Fruit fly (Drosophila melanogaster): Measurements from ENCODE around the gene Wdr24.

Gene Wdr24

DNA sequence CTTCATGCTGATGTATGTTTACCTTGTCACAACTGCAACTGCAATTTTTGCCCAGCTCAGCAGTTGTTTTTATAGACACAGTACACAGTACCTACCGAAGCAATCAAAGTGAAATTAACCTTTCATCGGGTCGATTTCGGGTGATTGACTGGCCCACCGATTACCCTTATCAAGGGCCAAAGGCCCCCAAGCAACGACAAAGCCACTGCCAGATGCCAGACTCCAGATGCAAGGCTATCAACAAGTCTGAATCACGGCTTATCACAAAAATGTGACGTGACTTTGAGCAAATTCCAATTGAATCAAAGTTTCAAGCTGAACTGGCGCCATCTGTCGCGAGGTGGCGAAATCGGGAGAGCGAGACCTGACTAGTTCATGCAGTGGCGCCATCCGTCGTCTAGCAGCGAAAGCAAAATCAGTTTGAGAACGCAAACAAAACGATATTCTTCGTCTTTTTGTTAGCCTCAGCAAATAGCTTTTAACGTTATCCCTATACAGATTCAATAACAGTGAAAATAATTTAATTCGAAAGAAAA is 28.0 kb downstream of the Wdr24 start, which contains the start of gene Obp99b (continued):
- TF ChIP-seq emc (GFP tag; optimal IDR thresholded peaks at IDR 0.05) (no peak), CG15073 (GFP tag; optimal IDR thresholded peaks at IDR 0.05) (no peak), D19A (tag; optimal IDR thresholded peaks at IDR 0.05) (peak; percentile 39), Bgb (GFP tag; IDR thresholded peaks at IDR 0.05; ENCODE audit: partially characterized antibody) (no peak), Nf-YC (tag; optimal IDR thresholded peaks at IDR 0.05) (peak; percentile 25), Xrp1 (GFP tag; IDR thresholded peaks at IDR 0.05) (peak; percentile 73), caup (GFP tag; optimal IDR thresholded peaks at IDR 0.05; ENCODE audit: severe bottlenecking) (peak; percentile 85), CG7556 (GFP tag; optimal IDR thresholded peaks at IDR 0.05) (no peak), klu (GFP tag; IDR thresholded peaks at IDR 0.05) (no peak), CG4707 (GFP tag; optimal IDR thresholded peaks at IDR 0.05) (peak; percentile 82), az2 (GFP tag; optimal IDR thresholded peaks at IDR 0.05) (peak; percentile 85), chn (GFP tag; optimal IDR thresholded peaks at IDR 0.05) (peak; percentile 83), dimm (GFP tag; IDR thresholded peaks at IDR 0.05) (no peak), Fer1 (GFP tag; optimal IDR thresholded peaks at IDR 0.05) (no peak), CG8765 (GFP tag; IDR thresholded peaks at IDR 0.05) (no peak; the same call in 1 of the 2 replicates), CG3726 (GFP tag; IDR thresholded peaks at IDR 0.05) (no peak), crp (GFP tag; optimal IDR thresholded peaks at IDR 0.05) (peak in 1 of 2 experiments; percentile 17), odd (GFP tag; optimal IDR thresholded peaks at IDR 0.05) (peak; percentile 83), zfh1 (GFP tag; IDR thresholded peaks at IDR 0.05) (peak; percentile 86), CG17361 (GFP tag; IDR thresholded peaks at IDR 0.05) (peak; percentile 39; the same call in 2 of the 3 replicates), dm (GFP tag; optimal IDR thresholded peaks at IDR 0.05) (peak; percentile 70), CG14667 (GFP tag; IDR thresholded peaks at IDR 0.05) (peak; percentile 54), ac (GFP tag; optimal IDR thresholded peaks at IDR 0.05) (peak; percentile 83), Oli (tag; optimal IDR thresholded peaks at IDR 0.05) (peak; percentile 70), Med (GFP tag) (peak; percentile 98), CG34224 (GFP tag; IDR thresholded peaks at IDR 0.05; ENCODE audit: partially characterized antibody) (peak; percentile 17; the same call in 1 of the 3 replicates), pita (GFP tag; optimal IDR thresholded peaks at IDR 0.05) (no peak), CG12155 (GFP tag; optimal IDR thresholded peaks at IDR 0.05) (peak; percentile 45), Sin3A (optimal IDR thresholded peaks at IDR 0.05) (no peak), Scr (GFP tag; IDR thresholded peaks at IDR 0.05; ENCODE audit: partially characterized antibody) (no peak), CG17802 (tag; optimal IDR thresholded peaks at IDR 0.05) (peak; percentile 82), C15 (GFP tag; IDR thresholded peaks at IDR 0.05) (0 out of 3 replicates have a peak, but pooled peaks have one; percentile 35), Asciz (GFP tag; optimal IDR thresholded peaks at IDR 0.05) (peak; percentile 84), CG11456 (GFP tag; IDR thresholded peaks at IDR 0.05) (peak; percentile 96), CG15479 (GFP tag; optimal IDR thresholded peaks at IDR 0.05) (no peak), wdn (GFP tag; IDR thresholded peaks at IDR 0.05) (0 out of 2 replicates have a peak, but pooled peaks have one; percentile 46), Ravus (GFP tag; IDR thresholded peaks at IDR 0.05) (peak; percentile 2; the same call in 1 of the 2 replicates), HHEX (GFP tag; optimal IDR thresholded peaks at IDR 0.05) (peak; percentile 87), CG8478 (optimal IDR thresholded peaks at IDR 0.05) (no peak), pfk (GFP tag; optimal IDR thresholded peaks at IDR 0.05) (peak; percentile 45), grn (GFP tag; optimal IDR thresholded peaks at IDR 0.05) (no peak), inv (GFP tag; IDR thresholded peaks at IDR 0.05; ENCODE audit: partially characterized antibody) (no peak), CG6791 (GFP tag; IDR thresholded peaks at IDR 0.05; ENCODE audit: partially characterized antibody) (no peak), CG11093 (GFP tag; IDR thresholded peaks at IDR 0.05) (peak; percentile 56; the same call in 2 of the 3 replicates), CG17328 (GFP tag; IDR thresholded peaks at IDR 0.05) (peak; percentile 86), lmd (GFP tag; IDR thresholded peaks at IDR 0.05) (peak; percentile 65), CG1603 (tag; optimal IDR thresholded peaks at IDR 0.05) (peak; percentile 91), BEAF-32 (GFP tag; optimal IDR thresholded peaks at IDR 0.05) (no peak), Oaz (GFP tag; IDR thresholded peaks at IDR 0.05) (peak; percentile 59), Dfd (GFP tag; optimal IDR thresholded peaks at IDR 0.05) (no peak)
